Fruit fly (Drosophila melanogaster): ENCODE measurements around the gene wrm1.

Gene wrm1

DNA sequence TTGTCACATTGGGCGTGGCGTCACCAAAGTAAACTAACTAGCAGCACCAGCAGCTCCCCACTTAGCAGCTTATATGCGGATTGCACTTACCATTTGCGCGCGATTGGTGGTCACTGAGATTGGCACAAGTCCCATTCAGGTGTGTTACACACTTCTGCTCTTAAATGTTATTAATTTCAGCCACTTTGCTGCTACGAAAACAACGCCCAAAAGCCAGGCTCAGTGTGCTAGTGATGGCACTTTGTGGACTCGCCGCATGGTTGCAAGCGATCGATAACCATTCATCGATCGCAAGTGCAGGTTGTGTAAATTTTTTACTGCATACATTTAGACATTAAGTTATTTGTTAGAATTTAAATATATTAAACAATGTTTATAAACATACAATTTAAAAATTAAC is at the start of gene wrm1, which contains the start of gene wrm2:
Gene wrm1, minus strand, starts transcription at position 237 of the 400 bp plus-strand sequence.
Gene wrm2, minus strand, starts transcription at position 237 of the 400 bp plus-strand sequence.
- TF ChIP-seq CTCF (optimal IDR thresholded peaks at IDR 0.05) (no peak), CG8478 (optimal IDR thresholded peaks at IDR 0.05) (no peak)

DNA sequence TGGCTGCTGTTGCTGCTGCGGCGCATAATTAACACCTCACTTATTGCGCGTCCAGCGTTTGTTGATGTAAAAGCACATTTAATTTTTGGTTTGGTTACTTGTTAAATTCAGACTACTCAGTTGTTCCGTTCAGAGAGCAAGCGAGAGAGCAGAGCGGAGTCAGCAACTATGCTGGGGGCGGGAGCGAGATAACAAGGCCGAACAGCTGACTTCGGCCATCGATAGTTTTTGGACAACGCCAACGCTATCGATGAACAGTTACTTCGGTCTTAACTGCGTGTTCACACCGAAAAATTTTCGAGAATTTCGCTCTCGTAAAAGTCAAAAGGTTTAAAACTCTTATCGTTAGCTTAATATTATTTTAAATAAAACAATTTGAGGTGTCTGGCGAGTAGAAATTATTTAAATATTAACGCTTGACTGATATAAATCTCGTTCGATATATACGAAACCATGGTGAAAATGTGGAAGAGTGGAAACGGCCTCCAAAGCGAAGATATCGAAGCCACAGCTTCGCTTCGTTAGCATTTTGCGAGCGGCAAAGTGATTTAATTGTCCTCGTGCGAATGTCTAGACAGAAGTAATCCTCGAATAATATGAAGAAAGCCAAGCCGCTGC is 46.4 kb upstream of the wrm1 start, which contains the start of the genes SMSr and smid:
Gene SMSr, minus strand, starts transcription at position 116 of the 618 bp plus-strand sequence.
Gene smid, plus strand, starts transcription at position 256 of the 618 bp plus-strand sequence.
- TF ChIP-seq CG8478 (optimal IDR thresholded peaks at IDR 0.05) = no peak

DNA sequence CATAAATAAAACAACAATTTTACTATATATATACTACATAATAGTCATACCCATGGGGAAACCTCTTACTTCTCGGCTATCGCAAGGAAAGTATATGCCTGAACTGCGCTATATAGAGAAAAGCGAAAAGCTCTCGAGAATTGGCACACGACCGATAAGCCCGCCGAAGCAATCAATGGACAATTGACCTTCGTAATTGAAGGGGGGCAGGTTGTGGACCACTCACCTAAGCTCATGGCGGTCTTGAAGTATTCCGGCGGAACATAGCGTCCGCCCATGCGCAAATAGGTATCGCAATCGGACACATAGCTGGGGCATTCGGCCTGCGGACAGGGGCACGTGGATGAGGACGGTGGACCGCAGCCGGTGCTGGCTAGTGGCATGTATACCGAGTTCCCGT is 45.4 kb upstream of the wrm1 start:
- no peak for TF ChIP-seq CG8478 (optimal IDR thresholded peaks at IDR 0.05)
- TF ChIP-seq CTCF (optimal IDR thresholded peaks at IDR 0.05) = no peak

DNA sequence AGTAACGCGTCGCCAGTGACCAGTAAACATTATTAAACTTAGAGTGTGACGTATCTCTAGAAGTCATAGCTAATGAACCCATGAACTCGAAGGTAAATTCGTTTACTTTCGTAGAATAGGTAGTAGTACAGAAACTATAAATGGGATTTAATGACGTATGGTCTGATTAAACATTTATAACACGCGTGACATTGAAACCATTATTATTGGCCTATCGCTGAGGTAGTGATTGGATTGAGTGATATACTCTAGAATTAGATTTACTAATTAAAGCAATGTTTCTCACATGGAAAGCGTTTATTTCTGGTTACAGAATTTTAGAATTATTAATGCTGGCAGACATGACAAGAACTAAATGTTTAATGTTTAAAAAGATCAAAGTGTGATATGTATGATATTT is 41.8 kb upstream of the wrm1 start:
- TF ChIP-seq CTCF (optimal IDR thresholded peaks at IDR 0.05) = no peak
- no peak for TF ChIP-seq CG8478 (optimal IDR thresholded peaks at IDR 0.05)

DNA sequence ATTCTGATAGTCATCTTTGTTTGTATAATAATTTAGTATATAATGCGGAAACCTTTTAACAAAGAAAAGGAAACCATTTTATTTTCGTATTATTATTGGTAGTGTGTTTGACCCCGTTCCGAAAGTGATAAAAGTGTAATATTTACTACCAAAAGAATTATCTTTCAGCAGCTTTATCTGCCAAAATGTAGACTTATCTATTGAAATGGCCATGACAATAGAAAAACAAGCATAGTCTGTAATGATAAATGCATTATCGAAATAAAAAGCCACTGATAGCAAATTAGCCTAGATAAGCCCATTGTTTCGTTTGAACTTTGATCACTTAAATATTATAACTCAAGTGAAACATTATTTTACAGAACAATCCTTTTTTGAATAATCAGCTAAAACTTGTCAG is 41.1 kb upstream of the wrm1 start:
- no peak for TF ChIP-seq CTCF (optimal IDR thresholded peaks at IDR 0.05)
- TF ChIP-seq CG8478 (optimal IDR thresholded peaks at IDR 0.05) = no peak

DNA sequence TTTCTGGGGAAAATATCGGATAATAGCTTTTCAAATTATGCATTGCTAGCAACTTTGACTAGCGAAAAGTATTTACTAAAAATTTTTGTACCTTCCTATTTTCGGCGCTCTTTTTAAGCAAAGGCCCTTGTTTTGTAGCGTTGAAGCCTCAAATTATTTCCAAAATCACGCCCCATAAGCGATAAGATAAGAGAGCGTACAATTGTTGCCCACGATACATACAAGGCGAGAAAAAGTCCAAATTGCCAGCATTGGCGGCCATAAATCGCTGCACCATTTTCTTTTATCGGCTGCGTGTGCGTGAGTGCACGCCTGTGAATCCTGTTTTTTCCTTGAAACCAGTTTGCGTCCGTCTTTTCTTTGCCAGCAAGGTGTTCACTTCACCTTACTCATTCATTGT is 36.3 kb upstream of the wrm1 start:
- no peak for TF ChIP-seq CG8478 (optimal IDR thresholded peaks at IDR 0.05)
- peak in 1 of 2 experiments; percentile 13 for TF ChIP-seq CTCF (optimal IDR thresholded peaks at IDR 0.05)

DNA sequence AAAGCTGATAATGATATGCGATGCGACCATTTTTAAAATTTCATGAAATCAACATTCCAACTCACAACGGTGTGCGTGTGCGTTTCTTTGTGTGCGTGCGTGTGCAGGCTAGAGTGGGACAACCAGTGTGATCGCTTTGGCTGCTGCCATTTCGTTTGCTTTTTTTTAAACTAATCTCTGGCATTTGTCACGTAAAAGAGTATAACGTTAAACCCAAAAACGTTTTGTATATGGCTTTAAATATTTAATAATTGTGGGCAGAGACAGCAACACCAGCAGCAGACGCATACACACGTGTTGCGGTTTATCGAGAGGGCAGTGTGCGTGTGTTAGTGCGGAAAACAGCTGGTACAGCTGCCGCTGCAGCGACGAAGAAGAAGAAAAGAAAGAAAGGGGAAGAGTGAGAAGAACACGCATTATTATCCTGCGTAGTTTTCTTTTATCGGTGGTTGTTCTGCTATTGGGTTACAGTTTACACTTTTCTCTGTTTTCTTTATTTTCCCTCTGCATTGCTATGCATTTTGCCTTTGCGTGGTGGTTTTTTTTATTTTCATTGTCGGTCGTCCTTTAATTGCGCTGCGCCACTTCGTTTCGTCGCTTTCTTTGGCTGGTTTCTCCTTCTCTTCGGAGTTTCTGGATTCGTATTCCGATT is 35.3 kb upstream of the wrm1 start:
- no peak for TF ChIP-seq CTCF (optimal IDR thresholded peaks at IDR 0.05)
- no peak for TF ChIP-seq CG8478 (optimal IDR thresholded peaks at IDR 0.05)

DNA sequence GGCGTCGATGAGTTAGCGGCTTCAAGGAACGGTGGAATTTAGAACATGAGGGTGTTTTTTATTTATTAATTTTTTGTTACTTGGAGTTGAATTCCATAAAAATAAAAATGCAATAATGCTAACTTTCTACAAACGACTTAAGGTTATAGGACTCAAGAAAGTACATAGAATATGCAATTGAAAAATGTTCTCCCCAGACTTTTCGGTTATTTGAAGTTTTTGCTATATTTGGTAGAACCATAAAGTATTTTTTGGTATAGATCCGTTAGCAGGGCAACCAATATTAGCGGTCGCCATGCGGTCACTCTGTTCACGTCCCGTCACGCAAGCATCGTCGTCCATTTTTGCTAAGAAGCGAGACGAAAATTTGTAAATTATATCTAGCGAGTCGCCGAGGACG is 34.5 kb upstream of the wrm1 start, which contains the start of gene akirin:
Gene akirin, plus strand, starts transcription at position 301 of the 400 bp plus-strand sequence.
- no peak for TF ChIP-seq CG8478 (optimal IDR thresholded peaks at IDR 0.05)
- no peak for TF ChIP-seq CTCF (optimal IDR thresholded peaks at IDR 0.05)

DNA sequence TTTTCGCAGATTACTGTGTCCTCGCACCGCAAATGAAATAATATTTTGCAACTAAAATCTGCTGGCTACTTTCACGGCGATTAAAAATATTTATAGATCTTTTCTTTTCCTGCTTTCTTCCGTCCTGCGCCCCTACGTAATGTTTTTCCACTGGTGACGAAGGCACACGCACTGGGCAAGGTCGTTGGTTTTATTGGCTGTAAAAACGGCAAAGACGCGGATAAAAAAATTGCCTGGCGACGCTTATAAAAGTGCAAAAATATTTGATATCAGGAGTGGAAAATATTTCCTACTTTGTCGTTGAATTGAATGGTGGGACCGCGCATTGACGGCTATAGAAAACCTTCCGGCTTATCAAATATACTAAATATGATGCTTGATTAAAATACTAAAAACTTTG is 33.9 kb upstream of the wrm1 start, which contains the start of gene Sh3beta:
Gene Sh3beta, minus strand, starts transcription at position 327 of the 400 bp plus-strand sequence.
- TF ChIP-seq CTCF (optimal IDR thresholded peaks at IDR 0.05) (no peak), CG8478 (optimal IDR thresholded peaks at IDR 0.05) (no peak)

DNA sequence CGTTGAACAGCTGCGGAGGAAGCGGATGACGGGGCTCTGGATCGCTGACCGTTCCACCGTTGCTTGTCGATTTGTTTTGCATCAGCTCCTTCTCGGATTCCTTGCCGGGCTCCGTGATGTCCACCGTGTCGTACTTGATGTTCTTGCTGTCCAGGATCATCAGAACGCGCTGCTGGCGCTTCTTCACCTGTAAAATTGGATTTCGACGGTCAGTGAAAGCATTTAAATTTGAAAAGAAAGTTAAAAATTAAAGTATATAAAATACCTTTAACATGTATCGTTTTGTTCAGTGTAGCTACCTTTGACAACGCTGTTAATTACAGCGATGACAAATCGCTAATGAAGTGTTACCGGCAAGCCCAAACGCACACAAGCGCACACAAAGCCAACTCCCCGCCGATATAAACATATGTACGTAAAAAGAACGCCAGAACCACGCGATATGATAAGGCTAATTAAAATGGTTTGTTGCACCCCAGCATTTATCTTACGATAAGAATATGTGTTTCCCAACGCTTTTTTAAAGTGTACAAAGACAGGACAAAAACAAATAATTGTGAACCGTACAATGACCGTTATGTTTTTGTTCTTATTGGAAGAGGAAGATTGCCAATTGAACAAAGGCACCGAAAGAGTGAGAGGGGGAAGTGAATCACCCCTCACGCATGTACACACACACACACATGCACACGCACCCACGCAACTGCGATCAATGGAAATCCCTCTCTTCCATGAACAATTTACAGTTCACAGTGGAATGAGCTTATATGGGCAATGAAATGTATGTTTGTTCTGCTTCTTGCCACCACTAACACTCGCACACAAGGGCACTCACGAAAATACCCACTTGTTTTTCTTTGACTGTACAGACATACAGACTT is 33.0 kb upstream of the wrm1 start:
- TF ChIP-seq CTCF (optimal IDR thresholded peaks at IDR 0.05) (no peak), CG8478 (optimal IDR thresholded peaks at IDR 0.05) (no peak)

DNA sequence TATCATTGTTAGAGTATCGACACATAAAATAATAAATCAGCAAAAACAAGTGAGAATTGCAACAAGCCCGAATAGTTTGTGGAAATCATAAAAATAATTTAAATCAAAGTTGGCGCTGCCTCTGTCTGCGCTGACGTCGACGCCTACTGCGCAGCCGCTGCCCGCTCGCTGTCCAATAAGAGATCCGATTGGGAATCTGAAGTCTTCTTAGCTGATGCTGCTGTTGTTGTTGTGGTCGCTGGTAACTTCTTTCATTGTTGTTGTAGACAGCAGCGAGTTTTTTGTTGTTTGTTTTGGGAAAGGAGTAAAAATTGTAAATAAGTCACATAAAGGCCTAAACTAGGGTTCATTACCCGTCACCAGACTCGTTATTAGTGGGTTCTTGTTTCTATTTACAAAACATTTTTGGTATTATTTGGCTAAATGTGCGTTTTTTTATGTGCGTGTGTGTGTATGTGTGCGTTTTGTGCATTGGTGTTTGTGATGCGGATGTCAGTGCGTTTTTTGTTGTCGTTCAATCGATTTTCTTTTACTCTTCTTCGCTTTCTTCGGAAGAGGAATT is 29.8 kb upstream of the wrm1 start:
- no peak for TF ChIP-seq CTCF (optimal IDR thresholded peaks at IDR 0.05)
- TF ChIP-seq CG8478 (optimal IDR thresholded peaks at IDR 0.05) = no peak

DNA sequence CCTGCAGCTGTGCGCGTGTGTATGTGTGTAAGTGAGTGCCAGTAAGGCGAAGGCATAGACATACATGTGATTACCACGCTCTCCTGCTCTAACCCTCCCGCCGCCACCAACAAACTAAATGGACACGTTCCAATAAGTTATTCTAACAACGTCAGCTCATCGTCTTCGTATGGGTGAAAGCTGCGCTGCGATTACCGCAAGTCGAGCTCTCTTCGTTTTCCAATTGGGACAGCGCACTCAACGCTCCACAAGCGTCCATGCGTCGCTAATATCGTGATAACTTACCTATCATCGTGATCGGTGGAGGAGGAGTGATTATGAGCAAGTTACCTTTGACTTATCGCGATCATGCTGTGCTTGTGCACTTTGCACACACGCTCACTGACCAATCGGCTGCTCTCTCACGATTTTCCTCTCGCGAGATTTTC is 26.1 kb upstream of the wrm1 start:
- TF ChIP-seq CG8478 (optimal IDR thresholded peaks at IDR 0.05) (no peak), CTCF (optimal IDR thresholded peaks at IDR 0.05) (no peak)

DNA sequence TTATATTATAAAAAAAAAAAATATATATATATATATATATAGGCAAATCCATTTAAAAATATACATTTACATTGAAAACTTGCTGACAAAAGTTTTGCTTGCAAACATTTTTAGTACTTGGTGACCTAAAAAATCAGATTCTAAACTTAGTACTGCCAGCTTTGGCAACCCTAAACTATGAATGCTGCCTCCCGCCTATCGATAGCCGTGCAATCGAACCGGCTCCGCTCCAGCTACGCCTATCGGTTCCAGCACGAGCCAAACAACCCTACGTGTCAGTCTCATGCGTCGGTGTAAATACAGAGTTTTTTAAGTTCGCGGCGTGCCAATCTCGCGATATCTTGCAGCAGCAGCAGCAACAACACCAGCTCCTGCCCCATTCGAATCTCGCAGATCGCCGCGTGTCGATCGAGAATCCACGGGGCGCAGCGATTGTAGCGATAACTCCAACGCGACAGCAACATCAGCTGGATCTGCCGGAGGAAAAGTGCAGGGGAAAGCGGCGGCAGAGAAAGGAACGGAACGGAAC is 25.4 kb upstream of the wrm1 start, which contains the start of gene Sec63:
Gene Sec63, plus strand, starts transcription at position 238 of the 529 bp plus-strand sequence.
- TF ChIP-seq CG8478 (optimal IDR thresholded peaks at IDR 0.05) (no peak), CTCF (optimal IDR thresholded peaks at IDR 0.05) (peak; percentile 16 to 40)

DNA sequence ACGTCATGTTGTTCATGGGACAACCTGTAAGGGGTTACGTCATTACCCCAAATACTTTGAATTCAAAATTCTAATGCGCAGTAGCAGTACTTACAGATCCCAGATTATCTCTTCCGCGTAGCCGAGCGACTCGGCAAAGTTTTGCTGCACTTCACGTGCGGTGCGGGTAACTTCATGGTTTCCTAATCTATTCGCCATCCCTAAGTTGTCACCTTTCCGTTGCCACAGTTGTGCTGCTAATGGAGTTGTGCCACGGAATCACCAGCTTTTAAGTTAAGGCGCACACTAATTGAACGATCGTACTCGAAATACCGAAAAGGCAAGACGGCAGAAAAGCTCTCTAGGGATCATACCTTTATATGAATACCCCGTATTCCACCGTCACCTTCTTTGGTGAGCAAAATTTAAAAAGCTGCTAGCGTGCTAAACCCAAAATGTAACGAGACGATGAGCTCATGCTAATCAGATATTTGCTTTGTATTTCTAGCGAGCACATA is 24.8 kb upstream of the wrm1 start, which contains the start of gene pst:
Gene pst, minus strand, starts transcription at position 437 of the 497 bp plus-strand sequence.
- no peak for TF ChIP-seq CTCF (optimal IDR thresholded peaks at IDR 0.05)
- no peak for TF ChIP-seq CG8478 (optimal IDR thresholded peaks at IDR 0.05)

Measured in S2 (cell line).